Worm (Caenorhabditis elegans) whole organism, L4 larva: ENCODE results near the gene dhs-28.
"Not testable (repeated sequence)": the region's sequence is repeated elsewhere in the genome, so short reads cannot be mapped to it uniquely, and the experiment has no call there.

ENCODE experiments used
- aly-2 ChIP-seq: sonication (generic microtip); optimal IDR thresholded peaks from 2 replicates; lab custom pipeline; 2018; ENCODE audit warnings: missing biosample characterization, missing genetic modification characterization
- ama-1 ChIP-seq: fragments of 150-350 bp; optimal IDR thresholded peaks from 2 replicates; lab custom pipeline; 2014; ENCODE audit warnings: inconsistent platforms, mixed read lengths
- dmd-9 ChIP-seq: fragments of 200-800 bp; sonication (Bioruptor generic); IDR thresholded peaks from 2 replicates; pipeline ENCODE4 v1.3.6; 2022; ENCODE audit warnings: missing genetic modification reagents, missing genetic modification characterization, missing compliant biosample characterization
- mxl-2 ChIP-seq: fragments of 200-800 bp; sonication (Bioruptor generic); conservative IDR thresholded peaks from 2 replicates; pipeline ENCODE4 v1.3.6; 2022; ENCODE audit warnings: missing genetic modification reagents, missing genetic modification characterization, missing compliant biosample characterization
- nhr-41 ChIP-seq: fragments of 200-800 bp; sonication (Bioruptor generic); IDR thresholded peaks from 2 replicates; pipeline ENCODE4 v1.3.6; 2022; ENCODE audit warnings: missing genetic modification reagents, missing genetic modification characterization, missing compliant biosample characterization
- unc-39 ChIP-seq: sonication (generic microtip); optimal IDR thresholded peaks from 2 replicates; lab custom pipeline; 2017; ENCODE audit warnings: missing biosample characterization, missing genetic modification characterization
- zfp-3 ChIP-seq: fragments of 200-800 bp; sonication (Bioruptor generic); conservative IDR thresholded peaks from 2 replicates; pipeline ENCODE4 v1.3.6; 2022; ENCODE audit warnings: missing genetic modification reagents, missing genetic modification characterization, missing compliant biosample characterization

- TF ChIP-seq unc-39 (tag; lab: Kevin White, UChicago); dmd-9 (GFP tag; lab: Robert Waterston, UW); ama-1; nhr-41 (GFP tag; lab: Robert Waterston, UW); zfp-3 (GFP tag; lab: Robert Waterston, UW); aly-2 (tag; lab: Kevin White, UChicago); mxl-2 (GFP tag; lab: Robert Waterston, UW): not testable (repeated sequence)
These were observed 50.4 kb downstream of the dhs-28 start, which contains the start of gene C53B7.6 for ce11 chrX:6868669-6869068.
